Worm (Caenorhabditis elegans) whole organism, L4 larva: ENCODE results near the gene M05D6.1.

ENCODE experiments used
- D1046.2 ChIP-seq: fragments of 200-800 bp; sonication (Bioruptor generic); IDR thresholded peaks from 2 replicates; pipeline ENCODE4 v1.3.6; 2022; ENCODE audit warnings: missing genetic modification characterization, missing compliant biosample characterization
- F26F4.8 ChIP-seq: fragments of 200-800 bp; sonication (Bioruptor generic); conservative IDR thresholded peaks from 2 replicates; pipeline ENCODE4 v1.3.6; 2022; ENCODE audit warnings: missing genetic modification characterization, missing compliant biosample characterization
- F37D6.2 ChIP-seq: sonication (generic microtip); optimal IDR thresholded peaks from 2 replicates; lab custom pipeline; 2016; ENCODE audit warnings: mild to moderate bottlenecking, missing genetic modification characterization, missing compliant biosample characterization
- F44E2.7 ChIP-seq: fragments of 200-800 bp; sonication (Bioruptor generic); IDR thresholded peaks from 2 replicates; pipeline ENCODE4 v2.1.2; 2022; ENCODE audit warnings: missing genetic modification characterization, missing compliant biosample characterization
- T20F7.1 ChIP-seq: fragments of 200-800 bp; sonication (Bioruptor generic); optimal IDR thresholded peaks from 2 replicates; lab custom pipeline; 2018; ENCODE audit warnings: mild to moderate bottlenecking, missing genetic modification characterization, missing compliant biosample characterization
- T26A8.4 ChIP-seq: fragments of 200-800 bp; sonication (Bioruptor generic); IDR thresholded peaks from 2 replicates; pipeline ENCODE4 v1.3.6; 2022; ENCODE audit warnings: missing genetic modification characterization, missing compliant biosample characterization
- Y48G9A.11 ChIP-seq: fragments of 200-800 bp; sonication (Bioruptor generic); IDR thresholded peaks from 2 replicates; pipeline ENCODE4 v1.3.6; 2022; ENCODE audit warnings: missing genetic modification reagents, missing genetic modification characterization, missing compliant biosample characterization
- Y5F2A.4 ChIP-seq: fragments of 200-800 bp; sonication (Bioruptor generic); optimal IDR thresholded peaks from 2 replicates; lab custom pipeline; 2018; ENCODE audit warnings: mild to moderate bottlenecking, missing genetic modification characterization, missing compliant biosample characterization
- Y75B8A.6 ChIP-seq: fragments of 200-800 bp; sonication (Bioruptor generic); IDR thresholded peaks from 2 replicates; pipeline ENCODE4 v1.3.6; 2022; ENCODE audit warnings: missing genetic modification reagents, missing genetic modification characterization, missing compliant biosample characterization
- ZK337.2 ChIP-seq: fragments of 200-800 bp; sonication (Bioruptor generic); IDR thresholded peaks from 2 replicates; pipeline ENCODE4 v1.3.6; 2022; ENCODE audit warnings: missing genetic modification reagents, missing genetic modification characterization, missing compliant biosample characterization
- ZK546.5 ChIP-seq, 2 experiments: sonication (generic microtip); optimal IDR thresholded peaks; 2 replicates each; lab custom pipeline; 2017; ENCODE audit warnings: missing biosample characterization in 2 of 2, missing genetic modification characterization in 2 of 2
- aly-2 ChIP-seq: sonication (generic microtip); optimal IDR thresholded peaks from 2 replicates; lab custom pipeline; 2018; ENCODE audit warnings: missing biosample characterization, missing genetic modification characterization
- ama-1 ChIP-seq: fragments of 150-350 bp; optimal IDR thresholded peaks from 2 replicates; lab custom pipeline; 2014; ENCODE audit warnings: inconsistent platforms, mixed read lengths
- ceh-28 ChIP-seq: fragments of 150-350 bp; optimal IDR thresholded peaks from 2 replicates; lab custom pipeline; 2014; ENCODE audit warnings: missing biosample characterization, missing genetic modification reagents, missing genetic modification characterization
- ceh-44 ChIP-seq: fragments of 200-800 bp; sonication (Bioruptor generic); IDR thresholded peaks from 2 replicates; pipeline ENCODE4 v1.3.6; 2022; ENCODE audit warnings: missing genetic modification reagents, missing genetic modification characterization, missing compliant biosample characterization
- ceh-82 ChIP-seq: sonication (generic microtip); optimal IDR thresholded peaks from 2 replicates; lab custom pipeline; 2017; ENCODE audit warnings: missing biosample characterization, missing genetic modification characterization
- cey-2 ChIP-seq: sonication (generic microtip); optimal IDR thresholded peaks from 3 replicates; lab custom pipeline; 2017; ENCODE audit warnings: missing genetic modification characterization, mild to moderate bottlenecking, missing compliant biosample characterization, antibody characterized with exemption, borderline replicate concordance; ENCODE audit not compliant: insufficient read depth
- daf-19 ChIP-seq: fragments of 200-800 bp; sonication (Bioruptor generic); conservative IDR thresholded peaks from 2 replicates; pipeline ENCODE4 v1.3.6; 2022; ENCODE audit warnings: missing genetic modification characterization, missing compliant biosample characterization
- daf-8 ChIP-seq: fragments of 200-800 bp; sonication (Bioruptor generic); IDR thresholded peaks from 2 replicates; pipeline ENCODE4 v1.3.6; 2022; ENCODE audit warnings: missing genetic modification characterization, missing compliant biosample characterization
- dmd-6 ChIP-seq: fragments of 200-800 bp; sonication (Bioruptor generic); IDR thresholded peaks from 2 replicates; pipeline ENCODE4 v1.3.6; 2022; ENCODE audit warnings: missing genetic modification reagents, missing genetic modification characterization, missing compliant biosample characterization
- dmd-8 ChIP-seq: fragments of 200-800 bp; sonication (Bioruptor generic); IDR thresholded peaks from 2 replicates; pipeline ENCODE4 v1.3.6; 2022; ENCODE audit warnings: missing genetic modification characterization, missing compliant biosample characterization
- egl-27 ChIP-seq: sonication (generic microtip); optimal IDR thresholded peaks from 3 replicates; lab custom pipeline; 2017; ENCODE audit warnings: missing biosample characterization, missing genetic modification reagents, missing genetic modification characterization
- egl-43 ChIP-seq: fragments of 200-800 bp; sonication (Bioruptor generic); IDR thresholded peaks from 2 replicates; pipeline ENCODE4 v1.3.6; 2022; ENCODE audit warnings: missing genetic modification reagents, missing genetic modification characterization, missing compliant biosample characterization
- hlh-11 ChIP-seq: fragments of 200-800 bp; sonication (Bioruptor generic); optimal IDR thresholded peaks from 2 replicates; lab custom pipeline; 2018; ENCODE audit warnings: mild to moderate bottlenecking, missing genetic modification characterization, missing compliant biosample characterization
- hmg-1.1 ChIP-seq: fragments of 200-800 bp; sonication (Bioruptor generic); IDR thresholded peaks from 2 replicates; pipeline ENCODE4 v1.3.6; 2022; ENCODE audit warnings: missing genetic modification reagents, missing genetic modification characterization, missing compliant biosample characterization
- lim-7 ChIP-seq: fragments of 200-800 bp; sonication (Bioruptor generic); IDR thresholded peaks from 2 replicates; pipeline ENCODE4 v1.3.6; 2022; ENCODE audit warnings: missing genetic modification characterization, missing compliant biosample characterization
- lin-13 ChIP-seq: fragments of 150-350 bp; optimal IDR thresholded peaks from 2 replicates; lab custom pipeline; 2014; ENCODE audit warnings: missing biosample characterization, missing genetic modification reagents, missing genetic modification characterization
- lin-38 ChIP-seq: fragments of 200-800 bp; sonication (Bioruptor generic); IDR thresholded peaks from 2 replicates; pipeline ENCODE4 v1.3.6; 2022; ENCODE audit warnings: missing genetic modification reagents, missing genetic modification characterization, missing compliant biosample characterization
- lir-3 ChIP-seq: sonication (generic microtip); optimal IDR thresholded peaks from 2 replicates; lab custom pipeline; 2016; ENCODE audit warnings: mild to moderate bottlenecking, missing genetic modification characterization, missing compliant biosample characterization
- lsy-2 ChIP-seq, 2 experiments: fragments of 150-350 bp in 1 of 2; sonication (generic microtip) in 1 of 2; optimal IDR thresholded peaks; 2 replicates each; lab custom pipeline; 2014 to 2017; ENCODE audit warnings: missing biosample characterization in 2 of 2, missing genetic modification characterization in 2 of 2
- mdl-1 ChIP-seq, 2 experiments: fragments of 150-350 bp in 1 of 2; sonication (generic microtip) in 1 of 2; optimal IDR thresholded peaks; 2 replicates each; lab custom pipeline; 2014 to 2017; ENCODE audit warnings: missing biosample characterization in 2 of 2, missing genetic modification characterization in 2 of 2
- mdt-29 ChIP-seq: fragments of 200-800 bp; sonication (Bioruptor generic); IDR thresholded peaks from 2 replicates; pipeline ENCODE4 v1.3.6; 2022; ENCODE audit warnings: missing genetic modification reagents, missing genetic modification characterization, missing compliant biosample characterization
- mep-1 ChIP-seq: fragments of 150-350 bp; sonication (generic microtip); optimal IDR thresholded peaks from 3 replicates; lab custom pipeline; 2014; ENCODE audit warnings: missing biosample characterization, missing genetic modification characterization
- mxl-2 ChIP-seq: fragments of 200-800 bp; sonication (Bioruptor generic); conservative IDR thresholded peaks from 2 replicates; pipeline ENCODE4 v1.3.6; 2022; ENCODE audit warnings: missing genetic modification reagents, missing genetic modification characterization, missing compliant biosample characterization
- nhr-111 ChIP-seq: fragments of 200-800 bp; sonication (Bioruptor generic); optimal IDR thresholded peaks from 2 replicates; lab custom pipeline; 2018; ENCODE audit warnings: mild to moderate bottlenecking, missing genetic modification characterization, missing compliant biosample characterization
- nhr-25 ChIP-seq: sonication (generic microtip); optimal IDR thresholded peaks from 2 replicates; lab custom pipeline; 2017; ENCODE audit warnings: missing genetic modification characterization, mild to moderate bottlenecking, missing compliant biosample characterization, antibody characterized with exemption, moderate library complexity, borderline replicate concordance; ENCODE audit not compliant: insufficient read depth
- nhr-41 ChIP-seq: fragments of 200-800 bp; sonication (Bioruptor generic); IDR thresholded peaks from 2 replicates; pipeline ENCODE4 v1.3.6; 2022; ENCODE audit warnings: missing genetic modification reagents, missing genetic modification characterization, missing compliant biosample characterization
- nhr-76 ChIP-seq: fragments of 150-350 bp; optimal IDR thresholded peaks from 2 replicates; lab custom pipeline; 2014; ENCODE audit warnings: missing biosample characterization, missing genetic modification characterization
- php-3 ChIP-seq: fragments of 200-800 bp; sonication (Bioruptor generic); IDR thresholded peaks from 2 replicates; pipeline ENCODE4 v1.3.6; 2022; ENCODE audit warnings: missing genetic modification reagents, missing genetic modification characterization, missing compliant biosample characterization
- rbr-2 ChIP-seq: sonication (generic microtip); optimal IDR thresholded peaks from 2 replicates; lab custom pipeline; 2016; ENCODE audit warnings: missing genotype, missing genetic modification characterization, missing compliant biosample characterization
- sdz-12 ChIP-seq: fragments of 200-800 bp; sonication (Bioruptor generic); optimal IDR thresholded peaks from 2 replicates; lab custom pipeline; 2018; ENCODE audit warnings: mild to moderate bottlenecking, missing genetic modification characterization, missing compliant biosample characterization
- skn-1 ChIP-seq: fragments of 150-350 bp; optimal IDR thresholded peaks from 2 replicates; lab custom pipeline; 2014; ENCODE audit warnings: missing biosample characterization, missing genetic modification characterization
- snpc-1.2 ChIP-seq: fragments of 200-800 bp; sonication (Bioruptor generic); IDR thresholded peaks from 2 replicates; pipeline ENCODE4 v1.3.6; 2022; ENCODE audit warnings: missing genetic modification reagents, missing genetic modification characterization, missing compliant biosample characterization
- spr-1 ChIP-seq: sonication (generic microtip); optimal IDR thresholded peaks from 2 replicates; lab custom pipeline; 2016; ENCODE audit warnings: mild to moderate bottlenecking, missing genetic modification characterization, missing compliant biosample characterization
- spr-3 ChIP-seq: fragments of 200-800 bp; sonication (Bioruptor generic); optimal IDR thresholded peaks from 2 replicates; lab custom pipeline; 2018; ENCODE audit warnings: mild to moderate bottlenecking, missing genetic modification characterization, missing compliant biosample characterization
- tag-97 ChIP-seq: fragments of 200-800 bp; sonication (Bioruptor generic); IDR thresholded peaks from 2 replicates; pipeline ENCODE4 v1.3.6; 2022; ENCODE audit warnings: missing genetic modification characterization, missing compliant biosample characterization
- tra-1 ChIP-seq: fragments of 200-800 bp; sonication (Bioruptor generic); IDR thresholded peaks from 2 replicates; pipeline ENCODE4 v1.3.6; 2022; ENCODE audit warnings: missing genetic modification reagents, missing genetic modification characterization, missing compliant biosample characterization
- unc-130 ChIP-seq: sonication (generic microtip); optimal IDR thresholded peaks from 2 replicates; lab custom pipeline; 2016; ENCODE audit warnings: missing genetic modification reagents, missing genetic modification characterization, missing compliant biosample characterization
- zag-1 ChIP-seq: fragments of 150-350 bp; optimal IDR thresholded peaks from 2 replicates; lab custom pipeline; 2014; ENCODE audit warnings: missing biosample characterization, missing genetic modification characterization
- zfp-3 ChIP-seq: fragments of 200-800 bp; sonication (Bioruptor generic); conservative IDR thresholded peaks from 2 replicates; pipeline ENCODE4 v1.3.6; 2022; ENCODE audit warnings: missing genetic modification reagents, missing genetic modification characterization, missing compliant biosample characterization
- ztf-7 ChIP-seq: fragments of 150-350 bp; optimal IDR thresholded peaks from 2 replicates; lab custom pipeline; 2014; ENCODE audit warnings: missing biosample characterization, missing genetic modification characterization

Gene M05D6.1

ce11 chrII:8441519-8441918 lies 33.7 kb downstream of the M05D6.1 start:
- TF ChIP-seq T20F7.1 (GFP tag; lab: Kevin White, UChicago), result peak; percentile 29
- TF ChIP-seq dmd-6, result peak; percentile 20; the same call in 1 of the 2 replicates
- no peak for TF ChIP-seq nhr-76 (tag; lab: Kevin White, UChicago)
- TF ChIP-seq egl-43 (GFP tag; lab: Robert Waterston, UW), result peak; percentile 93
- TF ChIP-seq rbr-2, result peak; percentile 28
- peak; percentile 96 for TF ChIP-seq lim-7
- TF ChIP-seq Y48G9A.11, result peak; percentile 84
- peak; percentile 9 for TF ChIP-seq nhr-25 (tag; lab: Kevin White, UChicago)
- peak in 1 of 2 experiments; percentile 32 for TF ChIP-seq lsy-2 (tag; optimal IDR thresholded peaks at IDR 0.05; lab: Kevin White, UChicago)
- no peak for TF ChIP-seq lin-13 (GFP tag; lab: Kevin White, UChicago)
- TF ChIP-seq dmd-8 (GFP tag; lab: Robert Waterston, UW), result peak; percentile 99
- peak; percentile 88 for TF ChIP-seq D1046.2
- no peak for TF ChIP-seq skn-1
- TF ChIP-seq egl-27 (tag; lab: Kevin White, UChicago), result no peak
- peak; percentile 88 for TF ChIP-seq Y5F2A.4
- TF ChIP-seq hlh-11 (tag; lab: Kevin White, UChicago), result peak; percentile 4
- peak; percentile 99 for TF ChIP-seq F26F4.8
- peak; percentile 38 for TF ChIP-seq unc-130
- 0 out of 2 replicates have a peak, but pooled peaks have one; percentile 25 for TF ChIP-seq ZK337.2
- TF ChIP-seq spr-3 (GFP tag; lab: Kevin White, UChicago), result peak; percentile 82
- no peak for TF ChIP-seq ceh-28
- peak; percentile 1 for TF ChIP-seq ztf-7 (tag; lab: Kevin White, UChicago)
- no peak for TF ChIP-seq ZK546.5 (tag; optimal IDR thresholded peaks at IDR 0.05; lab: Kevin White, UChicago)
- peak; percentile 79; the same call in 1 of the 2 replicates for TF ChIP-seq zfp-3
- peak; percentile 86 for TF ChIP-seq daf-19 (GFP tag; lab: Robert Waterston, UW)
- no peak for TF ChIP-seq cey-2 (tag; lab: Kevin White, UChicago)
- no peak for TF ChIP-seq sdz-12 (GFP tag; lab: Kevin White, UChicago)
- TF ChIP-seq mxl-2 (GFP tag; lab: Robert Waterston, UW), result 0 out of 2 replicates have a peak, but pooled peaks have one; percentile 54
- no peak for TF ChIP-seq F37D6.2 (tag; lab: Kevin White, UChicago)
- peak; percentile 81 for TF ChIP-seq T26A8.4 (GFP tag; lab: Robert Waterston, UW)
- TF ChIP-seq spr-1 (tag; lab: Kevin White, UChicago), result peak; percentile 84
- TF ChIP-seq mdl-1 (tag; optimal IDR thresholded peaks at IDR 0.05; lab: Kevin White, UChicago), result no peak
- TF ChIP-seq nhr-41 (GFP tag; lab: Robert Waterston, UW), result 0 out of 2 replicates have a peak, but pooled peaks have one; percentile 66
- peak; percentile 99 for TF ChIP-seq F44E2.7
- TF ChIP-seq daf-8, result peak; percentile 72; the same call in 1 of the 2 replicates
- TF ChIP-seq ceh-44, result no peak
- no peak for TF ChIP-seq aly-2 (tag; lab: Kevin White, UChicago)
- no peak for TF ChIP-seq tag-97 (GFP tag; lab: Robert Waterston, UW)
- no peak for TF ChIP-seq mep-1 (tag; lab: Kevin White, UChicago)
- peak; percentile 50 for TF ChIP-seq hmg-1.1 (GFP tag; lab: Robert Waterston, UW)
- peak; percentile 75 for TF ChIP-seq nhr-111 (GFP tag; lab: Kevin White, UChicago)
- peak; percentile 69; the same call in 1 of the 2 replicates for TF ChIP-seq mdt-29 (GFP tag; lab: Robert Waterston, UW)
- no peak for TF ChIP-seq zag-1
- TF ChIP-seq lin-38 (GFP tag; lab: Robert Waterston, UW), result peak; percentile 85
- TF ChIP-seq snpc-1.2, result peak; percentile 85
- peak; percentile 82; the same call in 1 of the 2 replicates for TF ChIP-seq Y75B8A.6 (GFP tag; lab: Robert Waterston, UW)
- peak; percentile 79 for TF ChIP-seq tra-1 (GFP tag; lab: Robert Waterston, UW)
- TF ChIP-seq lir-3 (tag; lab: Kevin White, UChicago), result peak; percentile 85
- no peak for TF ChIP-seq ceh-82 (tag; lab: Kevin White, UChicago)
- peak; percentile 77 for TF ChIP-seq php-3 (GFP tag; lab: Robert Waterston, UW)
- peak; percentile 42 for TF ChIP-seq ama-1
